Fruit fly (Drosophila melanogaster): Measurements from ENCODE around the gene Lcp65Aa.

- TF ChIP-seq CG8478 (optimal IDR thresholded peaks at IDR 0.05) (no peak), CTCF (optimal IDR thresholded peaks at IDR 0.05) (no peak)
Measured at dm6 chr3L:6130944-6131343, 20.2 kb upstream of the Lcp65Aa start, which contains the start of gene Lcp65Ag3.
